Worm (Caenorhabditis elegans) whole organism, L4 larva: ENCODE results near the gene ZK287.1.

Experiments
- F26F4.8 ChIP-seq: fragments of 200-800 bp; sonication (Bioruptor generic); conservative IDR thresholded peaks from 2 replicates; pipeline ENCODE4 v1.3.6; 2022; ENCODE audit warnings: missing genetic modification characterization, missing compliant biosample characterization
- F44E2.7 ChIP-seq: fragments of 200-800 bp; sonication (Bioruptor generic); IDR thresholded peaks from 2 replicates; pipeline ENCODE4 v2.1.2; 2022; ENCODE audit warnings: missing genetic modification characterization, missing compliant biosample characterization
- T20F7.1 ChIP-seq: fragments of 200-800 bp; sonication (Bioruptor generic); optimal IDR thresholded peaks from 2 replicates; lab custom pipeline; 2018; ENCODE audit warnings: mild to moderate bottlenecking, missing genetic modification characterization, missing compliant biosample characterization
- Y105C5A.15 ChIP-seq: fragments of 200-800 bp; sonication (Bioruptor generic); IDR thresholded peaks from 2 replicates; pipeline ENCODE4 v1.3.6; 2022; ENCODE audit warnings: missing genetic modification characterization, missing compliant biosample characterization
- ZK337.2 ChIP-seq: fragments of 200-800 bp; sonication (Bioruptor generic); IDR thresholded peaks from 2 replicates; pipeline ENCODE4 v1.3.6; 2022; ENCODE audit warnings: missing genetic modification reagents, missing genetic modification characterization, missing compliant biosample characterization
- aha-1 ChIP-seq: fragments of 150-350 bp; peaks from one replicate; lab custom pipeline; 2014; ENCODE audit warnings: missing biosample characterization, missing genetic modification characterization
- aly-2 ChIP-seq: sonication (generic microtip); optimal IDR thresholded peaks from 2 replicates; lab custom pipeline; 2018; ENCODE audit warnings: missing biosample characterization, missing genetic modification characterization
- attf-4 ChIP-seq: sonication (generic microtip); optimal IDR thresholded peaks from 3 replicates; lab custom pipeline; 2017; ENCODE audit warnings: missing biosample characterization, missing genetic modification characterization
- ceh-28 ChIP-seq: fragments of 150-350 bp; optimal IDR thresholded peaks from 2 replicates; lab custom pipeline; 2014; ENCODE audit warnings: missing biosample characterization, missing genetic modification reagents, missing genetic modification characterization
- ceh-44 ChIP-seq: fragments of 200-800 bp; sonication (Bioruptor generic); IDR thresholded peaks from 2 replicates; pipeline ENCODE4 v1.3.6; 2022; ENCODE audit warnings: missing genetic modification reagents, missing genetic modification characterization, missing compliant biosample characterization
- ceh-62 ChIP-seq: sonication (generic microtip); optimal IDR thresholded peaks from 2 replicates; lab custom pipeline; 2017; ENCODE audit warnings: missing biosample characterization, missing genetic modification characterization
- ceh-82 ChIP-seq: sonication (generic microtip); optimal IDR thresholded peaks from 2 replicates; lab custom pipeline; 2017; ENCODE audit warnings: missing biosample characterization, missing genetic modification characterization
- daf-16 ChIP-seq, 3 experiments: sonication (generic microtip); optimal IDR thresholded peaks; 2 replicates each; lab custom pipeline; 2016 to 2017; ENCODE audit warnings: missing genetic modification characterization in 3 of 3, missing genetic modification reagents in 3 of 3, mild to moderate bottlenecking in 2 of 3, missing compliant biosample characterization in 2 of 3, missing biosample characterization in 1 of 3, moderate library complexity in 1 of 3
- daf-19 ChIP-seq: fragments of 200-800 bp; sonication (Bioruptor generic); conservative IDR thresholded peaks from 2 replicates; pipeline ENCODE4 v1.3.6; 2022; ENCODE audit warnings: missing genetic modification characterization, missing compliant biosample characterization
- dmd-8 ChIP-seq: fragments of 200-800 bp; sonication (Bioruptor generic); IDR thresholded peaks from 2 replicates; pipeline ENCODE4 v1.3.6; 2022; ENCODE audit warnings: missing genetic modification characterization, missing compliant biosample characterization
- duxl-1 ChIP-seq: sonication (generic microtip); optimal IDR thresholded peaks from 2 replicates; lab custom pipeline; 2016; ENCODE audit warnings: mild to moderate bottlenecking, missing genetic modification characterization, moderate library complexity, missing compliant biosample characterization; ENCODE audit not compliant: poor library complexity
- dve-1 ChIP-seq: sonication (generic microtip); optimal IDR thresholded peaks from 2 replicates; lab custom pipeline; 2017; ENCODE audit warnings: antibody characterized with exemption, mild to moderate bottlenecking, missing genetic modification characterization, missing compliant biosample characterization; ENCODE audit not compliant: insufficient read depth
- egl-27 ChIP-seq: sonication (generic microtip); optimal IDR thresholded peaks from 3 replicates; lab custom pipeline; 2017; ENCODE audit warnings: missing biosample characterization, missing genetic modification reagents, missing genetic modification characterization
- egl-43 ChIP-seq: fragments of 200-800 bp; sonication (Bioruptor generic); IDR thresholded peaks from 2 replicates; pipeline ENCODE4 v1.3.6; 2022; ENCODE audit warnings: missing genetic modification reagents, missing genetic modification characterization, missing compliant biosample characterization
- fkh-10 ChIP-seq: fragments of 150-350 bp; optimal IDR thresholded peaks from 2 replicates; lab custom pipeline; 2014; ENCODE audit warnings: missing biosample characterization, missing genetic modification reagents, missing genetic modification characterization
- fos-1 ChIP-seq: fragments of 150-350 bp; optimal IDR thresholded peaks from 2 replicates; lab custom pipeline; 2014; ENCODE audit warnings: missing biosample characterization, missing genetic modification characterization
- gei-8 ChIP-seq: fragments of 200-800 bp; sonication (Bioruptor generic); optimal IDR thresholded peaks from 2 replicates; lab custom pipeline; 2018; ENCODE audit warnings: mild to moderate bottlenecking, missing genetic modification characterization, missing compliant biosample characterization
- hlh-30 ChIP-seq: sonication (generic microtip); optimal IDR thresholded peaks from 2 replicates; lab custom pipeline; 2017; ENCODE audit warnings: antibody characterized with exemption, mild to moderate bottlenecking, missing genetic modification characterization, missing compliant biosample characterization; ENCODE audit not compliant: insufficient read depth
- hmg-1.1 ChIP-seq: fragments of 200-800 bp; sonication (Bioruptor generic); IDR thresholded peaks from 2 replicates; pipeline ENCODE4 v1.3.6; 2022; ENCODE audit warnings: missing genetic modification reagents, missing genetic modification characterization, missing compliant biosample characterization
- lin-1 ChIP-seq: fragments of 200-800 bp; sonication (Bioruptor generic); IDR thresholded peaks from 2 replicates; pipeline ENCODE4 v1.3.6; 2022; ENCODE audit warnings: missing genetic modification reagents, missing genetic modification characterization, missing compliant biosample characterization
- lin-13 ChIP-seq: fragments of 150-350 bp; optimal IDR thresholded peaks from 2 replicates; lab custom pipeline; 2014; ENCODE audit warnings: missing biosample characterization, missing genetic modification reagents, missing genetic modification characterization
- lin-38 ChIP-seq: fragments of 200-800 bp; sonication (Bioruptor generic); IDR thresholded peaks from 2 replicates; pipeline ENCODE4 v1.3.6; 2022; ENCODE audit warnings: missing genetic modification reagents, missing genetic modification characterization, missing compliant biosample characterization
- madf-9 ChIP-seq: fragments of 200-800 bp; sonication (Bioruptor generic); conservative IDR thresholded peaks from 2 replicates; pipeline ENCODE4 v1.3.6; 2022; ENCODE audit warnings: missing genetic modification reagents, missing genetic modification characterization, missing compliant biosample characterization
- mdl-1 ChIP-seq, 2 experiments: fragments of 150-350 bp in 1 of 2; sonication (generic microtip) in 1 of 2; optimal IDR thresholded peaks; 2 replicates each; lab custom pipeline; 2014 to 2017; ENCODE audit warnings: missing biosample characterization in 2 of 2, missing genetic modification characterization in 2 of 2
- mxl-2 ChIP-seq: fragments of 200-800 bp; sonication (Bioruptor generic); conservative IDR thresholded peaks from 2 replicates; pipeline ENCODE4 v1.3.6; 2022; ENCODE audit warnings: missing genetic modification reagents, missing genetic modification characterization, missing compliant biosample characterization
- mxl-3 ChIP-seq: fragments of 200-800 bp; sonication (Bioruptor generic); optimal IDR thresholded peaks from 2 replicates; lab custom pipeline; 2018; ENCODE audit warnings: mild to moderate bottlenecking, missing genetic modification characterization, missing compliant biosample characterization
- nhr-10 ChIP-seq: fragments of 150-350 bp; optimal IDR thresholded peaks from 2 replicates; lab custom pipeline; 2014; ENCODE audit warnings: missing biosample characterization, missing genetic modification characterization
- nhr-102 ChIP-seq: sonication (generic microtip); optimal IDR thresholded peaks from 2 replicates; lab custom pipeline; 2016; ENCODE audit warnings: mild to moderate bottlenecking, missing genetic modification characterization, moderate library complexity, missing compliant biosample characterization
- nhr-11 ChIP-seq: fragments of 150-350 bp; optimal IDR thresholded peaks from 2 replicates; lab custom pipeline; 2014; ENCODE audit warnings: missing biosample characterization, missing genetic modification characterization
- nhr-111 ChIP-seq: fragments of 200-800 bp; sonication (Bioruptor generic); optimal IDR thresholded peaks from 2 replicates; lab custom pipeline; 2018; ENCODE audit warnings: mild to moderate bottlenecking, missing genetic modification characterization, missing compliant biosample characterization
- nhr-237 ChIP-seq: sonication (generic microtip); optimal IDR thresholded peaks from 2 replicates; lab custom pipeline; 2017; ENCODE audit warnings: missing biosample characterization, missing genetic modification characterization
- nhr-28 ChIP-seq: fragments of 150-350 bp; optimal IDR thresholded peaks from 2 replicates; lab custom pipeline; 2014; ENCODE audit warnings: missing biosample characterization, missing genetic modification characterization
- nhr-42 ChIP-seq: fragments of 200-800 bp; sonication (Bioruptor generic); IDR thresholded peaks from 2 replicates; pipeline ENCODE4 v1.3.6; 2022; ENCODE audit warnings: missing genetic modification characterization, missing compliant biosample characterization
- nhr-48 ChIP-seq: sonication (generic microtip); optimal IDR thresholded peaks from 2 replicates; lab custom pipeline; 2016; ENCODE audit warnings: mild to moderate bottlenecking, missing genetic modification characterization, missing compliant biosample characterization
- nhr-6 ChIP-seq: fragments of 150-350 bp; optimal IDR thresholded peaks from 2 replicates; lab custom pipeline; 2014; ENCODE audit warnings: missing biosample characterization, missing genetic modification characterization
- rbr-2 ChIP-seq: sonication (generic microtip); optimal IDR thresholded peaks from 2 replicates; lab custom pipeline; 2016; ENCODE audit warnings: missing genotype, missing genetic modification characterization, missing compliant biosample characterization
- sdz-12 ChIP-seq: fragments of 200-800 bp; sonication (Bioruptor generic); optimal IDR thresholded peaks from 2 replicates; lab custom pipeline; 2018; ENCODE audit warnings: mild to moderate bottlenecking, missing genetic modification characterization, missing compliant biosample characterization
- set-16 ChIP-seq: fragments of 200-800 bp; sonication (Bioruptor generic); IDR thresholded peaks from 2 replicates; pipeline ENCODE4 v1.3.6; 2022; ENCODE audit warnings: missing genetic modification reagents, missing genetic modification characterization, missing compliant biosample characterization
- spr-1 ChIP-seq: sonication (generic microtip); optimal IDR thresholded peaks from 2 replicates; lab custom pipeline; 2016; ENCODE audit warnings: mild to moderate bottlenecking, missing genetic modification characterization, missing compliant biosample characterization
- unc-130 ChIP-seq: sonication (generic microtip); optimal IDR thresholded peaks from 2 replicates; lab custom pipeline; 2016; ENCODE audit warnings: missing genetic modification reagents, missing genetic modification characterization, missing compliant biosample characterization
- unc-62 ChIP-seq, 3 experiments: fragments of 150-350 bp in 1 of 3; sonication (generic microtip); optimal IDR thresholded peaks in 2 of 3; peaks in 1 of 3; 1 replicate in 1 of 3; 2 replicates in 2 of 3; lab custom pipeline; 2014 to 2017; ENCODE audit warnings: missing biosample characterization in 3 of 3, missing genetic modification characterization in 3 of 3, missing genetic modification reagents in 3 of 3, missing genotype in 1 of 3
- vab-7 ChIP-seq: fragments of 200-800 bp; sonication (Bioruptor generic); IDR thresholded peaks from 2 replicates; pipeline ENCODE4 v1.3.6; 2022; ENCODE audit warnings: missing genetic modification reagents, missing genetic modification characterization, missing compliant biosample characterization
- zag-1 ChIP-seq: fragments of 150-350 bp; optimal IDR thresholded peaks from 2 replicates; lab custom pipeline; 2014; ENCODE audit warnings: missing biosample characterization, missing genetic modification characterization
- zip-11 ChIP-seq: fragments of 200-800 bp; sonication (Bioruptor generic); IDR thresholded peaks from 2 replicates; pipeline ENCODE4 v1.3.6; 2022; ENCODE audit warnings: missing genetic modification characterization, missing compliant biosample characterization
- ztf-7 ChIP-seq: fragments of 150-350 bp; optimal IDR thresholded peaks from 2 replicates; lab custom pipeline; 2014; ENCODE audit warnings: missing biosample characterization, missing genetic modification characterization

ZK287.1 gene

ce11 chrV:9703549-9703948 lies 37.1 kb downstream of the ZK287.1 start (continued):
- TF ChIP-seq daf-19 (no peak), unc-130 (GFP tag; lab: Kevin White, UChicago) (no peak), F26F4.8 (GFP tag; lab: Robert Waterston, UW) (no peak)

- TF ChIP-seq ceh-62 (tag; lab: Kevin White, UChicago) (no peak), sdz-12 (no peak), nhr-6 (tag; lab: Kevin White, UChicago) (peak; percentile 12), lin-13 (no peak), fkh-10 (peak; percentile 8), dmd-8 (GFP tag; lab: Robert Waterston, UW) (no peak), ceh-28 (peak; percentile 43), zag-1 (no peak), daf-16 (GFP tag; optimal IDR thresholded peaks at IDR 0.05; lab: Kevin White, UChicago) (no peak), daf-16 (tag; optimal IDR thresholded peaks at IDR 0.05; lab: Kevin White, UChicago) (no peak), nhr-28 (peak; percentile 44), unc-130 (GFP tag; lab: Kevin White, UChicago) (no peak), madf-9 (GFP tag; lab: Robert Waterston, UW) (no peak), spr-1 (tag; lab: Kevin White, UChicago) (no peak), attf-4 (tag; lab: Kevin White, UChicago) (no peak), ztf-7 (tag; lab: Kevin White, UChicago) (no peak), rbr-2 (tag; lab: Kevin White, UChicago) (peak; percentile 27), nhr-42 (GFP tag; lab: Robert Waterston, UW) (no peak), F44E2.7 (no peak), T20F7.1 (GFP tag; lab: Kevin White, UChicago) (no peak), egl-43 (GFP tag; lab: Robert Waterston, UW) (no peak), zip-11 (GFP tag; lab: Robert Waterston, UW) (no peak), hmg-1.1 (GFP tag; lab: Robert Waterston, UW) (0 out of 2 replicates have a peak, but pooled peaks have one; percentile 56), vab-7 (no peak), nhr-11 (tag; lab: Kevin White, UChicago) (no peak), hlh-30 (peak; percentile 85), nhr-48 (no peak), nhr-102 (no peak), aha-1 (tag; lab: Kevin White, UChicago) (peak; percentile 26), nhr-10 (tag; lab: Kevin White, UChicago) (no peak), dve-1 (peak; percentile 11), fos-1 (tag; lab: Kevin White, UChicago) (no peak), set-16 (no peak), mxl-3 (peak; percentile 7), ZK337.2 (GFP tag; lab: Robert Waterston, UW) (no peak), lin-1 (no peak), ceh-44 (GFP tag; lab: Robert Waterston, UW) (no peak), lin-38 (GFP tag; lab: Robert Waterston, UW) (no peak), duxl-1 (no peak), nhr-237 (tag; lab: Kevin White, UChicago) (no peak), mxl-2 (GFP tag; lab: Robert Waterston, UW) (no peak), ceh-82 (tag; lab: Kevin White, UChicago) (no peak), egl-27 (no peak), unc-62 (GFP tag; optimal IDR thresholded peaks at IDR 0.05 in 1 of 2; lab: Kevin White, UChicago) (peak in 1 of 2 experiments; percentile 63), unc-62 (tag; optimal IDR thresholded peaks at IDR 0.05; lab: Kevin White, UChicago) (no peak), nhr-111 (GFP tag; lab: Kevin White, UChicago) (no peak), aly-2 (tag; lab: Kevin White, UChicago) (no peak), Y105C5A.15 (no peak), gei-8 (GFP tag; lab: Kevin White, UChicago) (no peak), F26F4.8 (GFP tag; lab: Robert Waterston, UW) (no peak), mdl-1 (tag; optimal IDR thresholded peaks at IDR 0.05; lab: Kevin White, UChicago) (peak; percentile 42 to 53)
Measured at ce11 chrV:9704399-9704798, 37.9 kb downstream of the ZK287.1 start.
